Worm (Caenorhabditis elegans): ENCODE results near the gene C13G3.1.

DNA sequence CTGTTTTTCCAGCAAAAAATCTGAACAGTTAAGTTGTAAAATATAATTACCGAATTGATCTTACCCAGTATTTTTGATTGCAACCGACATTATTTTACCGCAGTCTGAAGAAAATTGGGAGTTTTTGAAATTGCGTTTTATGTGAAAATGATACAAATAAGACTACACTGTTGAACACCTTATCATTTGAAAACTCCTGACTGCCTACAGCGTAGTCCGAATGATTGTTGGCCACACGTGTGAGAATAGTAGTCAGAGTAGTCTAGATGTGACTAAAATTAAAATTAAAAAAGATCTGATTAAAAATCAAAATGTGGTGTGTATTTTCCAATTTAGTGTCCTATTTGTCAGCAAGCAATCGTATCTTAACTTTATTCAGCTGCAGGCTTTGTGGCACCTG, 34.5 kb upstream of the C13G3.1 start, which contains the start of gene dhs-18:
- TF ChIP-seq dve-1 (tag; optimal IDR thresholded peaks at IDR 0.05) (no peak), fkh-10 (GFP tag; optimal IDR thresholded peaks at IDR 0.05) (no peak), fax-1 (tag; optimal IDR thresholded peaks at IDR 0.05) (no peak), tbx-2 (tag; optimal IDR thresholded peaks at IDR 0.05) (no peak)
